Fruit fly (Drosophila melanogaster): ENCODE measurements around the gene CG9265.

Gene CG9265

dm6 chr2L:21014526-21015250 lies 56.6 kb downstream of the CG9265 start (continued):
- TF ChIP-seq CG10979 (tag; optimal IDR thresholded peaks at IDR 0.05) (peak; percentile 12), inv (GFP tag; IDR thresholded peaks at IDR 0.05; ENCODE audit: partially characterized antibody) (no peak), nom (GFP tag; optimal IDR thresholded peaks at IDR 0.05) (no peak), Doc2 (GFP tag; IDR thresholded peaks at IDR 0.05) (no peak), HmgD (GFP tag; optimal IDR thresholded peaks at IDR 0.05) (no peak), ftz-f1 (GFP tag; optimal IDR thresholded peaks at IDR 0.05) (no peak), fd3F (GFP tag; optimal IDR thresholded peaks at IDR 0.05) (no peak), CG11560 (tag; IDR thresholded peaks at IDR 0.05) (no peak), CG17912 (GFP tag; optimal IDR thresholded peaks at IDR 0.05) (no peak), CG4617 (GFP tag; optimal IDR thresholded peaks at IDR 0.05; ENCODE audit: borderline replicate concordance) (no peak), Xbp1 (GFP tag; optimal IDR thresholded peaks at IDR 0.05) (no peak), pros (GFP tag; optimal IDR thresholded peaks at IDR 0.05) (peak; percentile 81), dmrt99B (tag; optimal IDR thresholded peaks at IDR 0.05) (peak; percentile 1), Dfd (GFP tag; optimal IDR thresholded peaks at IDR 0.05) (no peak), CG31365 (tag; optimal IDR thresholded peaks at IDR 0.05) (no peak), ems (GFP tag; optimal IDR thresholded peaks at IDR 0.05) (no peak), zfh1 (GFP tag; IDR thresholded peaks at IDR 0.05) (no peak), Antp (GFP tag; optimal IDR thresholded peaks at IDR 0.05) (no peak), gsb-n (tag; optimal IDR thresholded peaks at IDR 0.05) (peak; percentile 90), D (optimal IDR thresholded peaks at IDR 0.05) (no peak), D (GFP tag; optimal IDR thresholded peaks at IDR 0.05) (no peak), sd (tag; optimal IDR thresholded peaks at IDR 0.05) (peak; percentile 24), usp (GFP tag; optimal IDR thresholded peaks at IDR 0.05) (no peak), Sry-δ (GFP tag; optimal IDR thresholded peaks at IDR 0.05) (no peak), bcd (GFP tag; optimal IDR thresholded peaks at IDR 0.05) (no peak), dmrt11E (tag; optimal IDR thresholded peaks at IDR 0.05) (no peak), CG4282 (GFP tag; optimal IDR thresholded peaks at IDR 0.05) (no peak), CG2202 (tag; optimal IDR thresholded peaks at IDR 0.05) (no peak), CG13287 (GFP tag; IDR thresholded peaks at IDR 0.05; ENCODE audit: partially characterized antibody) (no peak), Blimp-1 (GFP tag; optimal IDR thresholded peaks at IDR 0.05) (peak; percentile 6), Sox102F (GFP tag; optimal IDR thresholded peaks at IDR 0.05) (no peak), CG5245 (GFP tag; optimal IDR thresholded peaks at IDR 0.05) (no peak), E2f2 (GFP tag; IDR thresholded peaks at IDR 0.05) (no peak), pfk (GFP tag; optimal IDR thresholded peaks at IDR 0.05) (no peak), croc (GFP tag; conservative IDR thresholded peaks at IDR 0.05) (no peak)

- TF ChIP-seq eve (GFP tag; optimal IDR thresholded peaks at IDR 0.05) (peak in 1 of 2 experiments; percentile 9), HmgZ (tag; optimal IDR thresholded peaks at IDR 0.05) (no peak), tin (GFP tag; optimal IDR thresholded peaks at IDR 0.05) (no peak), E2f2 (GFP tag; IDR thresholded peaks at IDR 0.05) (no peak), Sry-β (GFP tag; optimal IDR thresholded peaks at IDR 0.05) (peak; percentile 84), row (GFP tag; IDR thresholded peaks at IDR 0.05) (peak; percentile 29; the same call in 1 of the 3 replicates), zen2 (GFP tag; IDR thresholded peaks at IDR 0.05; ENCODE audit: partially characterized antibody) (no peak), CG1832 (GFP tag; optimal IDR thresholded peaks at IDR 0.05) (no peak), CG10209 (GFP tag; optimal IDR thresholded peaks at IDR 0.05) (no peak), disco-r (GFP tag; optimal IDR thresholded peaks at IDR 0.05) (no peak), ewg (GFP tag; optimal IDR thresholded peaks at IDR 0.05) (peak; percentile 56), CG7839 (tag; optimal IDR thresholded peaks at IDR 0.05) (no peak)
These were observed 58.1 kb downstream of the CG9265 start for dm6 chr2L:21013119-21013714.

Data from whole organism, embryonic.